Fruit fly (Drosophila melanogaster) whole organism, embryonic: ENCODE data around the gene Spase25.
A peak's percentile ranks its signal among the peaks of the same experiment; 100 is the strongest.

ENCODE experiments used
- B-H2 ChIP-seq: fragments of 200-800 bp; sonication (Bioruptor generic); optimal IDR thresholded peaks from 2 replicates; lab custom pipeline; 2018; ENCODE audit warnings: missing biosample characterization, mild to moderate bottlenecking, missing genetic modification characterization
- CG10209 ChIP-seq: fragments of 200-800 bp; sonication (Bioruptor generic); optimal IDR thresholded peaks from 3 replicates; lab custom pipeline; 2017; ENCODE audit warnings: missing biosample characterization, mild to moderate bottlenecking, missing genetic modification characterization, missing genetic modification reagents
- CG10565 ChIP-seq: fragments of 200-800 bp; sonication (Bioruptor generic); optimal IDR thresholded peaks from 3 replicates; lab custom pipeline; 2016; ENCODE audit warnings: missing biosample characterization, mild to moderate bottlenecking, missing genetic modification characterization
- CG12299 ChIP-seq: fragments of 200-800 bp; sonication (Bioruptor generic); optimal IDR thresholded peaks from 2 replicates; lab custom pipeline; 2018; ENCODE audit warnings: missing biosample characterization, mild to moderate bottlenecking, missing genetic modification characterization
- CG12769 ChIP-seq: fragments of 200-800 bp; sonication (Bioruptor generic); optimal IDR thresholded peaks from 2 replicates; lab custom pipeline; 2019; ENCODE audit warnings: missing biosample characterization, mild to moderate bottlenecking, missing genetic modification characterization, moderate library complexity
- CG13123 ChIP-seq: fragments of 200-800 bp; sonication (Bioruptor generic); optimal IDR thresholded peaks from 2 replicates; lab custom pipeline; 2016; ENCODE audit warnings: missing biosample characterization, missing genetic modification characterization
- CG16863 ChIP-seq: fragments of 200-800 bp; sonication (Bioruptor generic); optimal IDR thresholded peaks from 3 replicates; lab custom pipeline; 2016; ENCODE audit warnings: missing biosample characterization, missing genetic modification characterization
- CG18619 ChIP-seq: fragments of 200-800 bp; sonication (Bioruptor generic); optimal IDR thresholded peaks from 3 replicates; lab custom pipeline; 2017; ENCODE audit warnings: missing biosample characterization, mild to moderate bottlenecking, missing genetic modification characterization
- CG2712 ChIP-seq: fragments of 200-800 bp; optimal IDR thresholded peaks from 3 replicates; lab custom pipeline; 2019; ENCODE audit warnings: missing biosample characterization, mild to moderate bottlenecking, missing genetic modification characterization, moderate library complexity
- CG32772 ChIP-seq: fragments of 200-800 bp; sonication (Bioruptor generic); IDR thresholded peaks from 2 replicates; pipeline ENCODE4 v1.3.6; 2022; ENCODE audit warnings: missing biosample characterization, missing genetic modification characterization
- CG3281 ChIP-seq: fragments of 200-800 bp; sonication (Bioruptor generic); optimal IDR thresholded peaks from 3 replicates; lab custom pipeline; 2017; ENCODE audit warnings: missing biosample characterization, mild to moderate bottlenecking, missing genetic modification characterization
- CG33213 ChIP-seq: fragments of 200-800 bp; sonication (Bioruptor generic); optimal IDR thresholded peaks from 3 replicates; lab custom pipeline; 2016; ENCODE audit warnings: missing biosample characterization, missing genetic modification characterization
- CG3847 ChIP-seq: fragments of 200-800 bp; sonication (Bioruptor generic); IDR thresholded peaks from 2 replicates; pipeline ENCODE4 v1.3.6; 2022; ENCODE audit warnings: missing biosample characterization, missing genetic modification characterization
- CG42726 ChIP-seq: fragments of 200-800 bp; sonication (Bioruptor generic); IDR thresholded peaks from 2 replicates; pipeline ENCODE4 v1.3.6; 2022; ENCODE audit warnings: missing biosample characterization, missing genetic modification characterization; ENCODE audit not compliant: partially characterized antibody
- CG4424 ChIP-seq: fragments of 200-800 bp; sonication (Bioruptor generic); optimal IDR thresholded peaks from 3 replicates; lab custom pipeline; 2016; ENCODE audit warnings: missing biosample characterization, missing genetic modification characterization
- CG5245 ChIP-seq: fragments of 200-800 bp; sonication (Bioruptor generic); optimal IDR thresholded peaks from 3 replicates; lab custom pipeline; 2016; ENCODE audit warnings: missing biosample characterization, missing genetic modification characterization
- CG7357 ChIP-seq: fragments of 200-800 bp; sonication (Bioruptor generic); IDR thresholded peaks from 3 replicates; pipeline ENCODE4 v1.3.6; 2022; ENCODE audit warnings: missing biosample characterization, missing genetic modification characterization
- CG7987 ChIP-seq: fragments of 200-800 bp; sonication (Bioruptor generic); optimal IDR thresholded peaks from 2 replicates; lab custom pipeline; 2018; ENCODE audit warnings: missing biosample characterization, mild to moderate bottlenecking, missing genetic modification characterization, moderate library complexity
- CG8281 ChIP-seq: fragments of 200-800 bp; sonication (Bioruptor generic); optimal IDR thresholded peaks from 2 replicates; lab custom pipeline; 2018; ENCODE audit warnings: missing biosample characterization, mild to moderate bottlenecking, missing genetic modification characterization, moderate library complexity
- CG8924 ChIP-seq: fragments of 200-800 bp; optimal IDR thresholded peaks from 3 replicates; lab custom pipeline; 2019; ENCODE audit warnings: missing biosample characterization, mild to moderate bottlenecking, missing genetic modification characterization, moderate library complexity
- CG9437 ChIP-seq: fragments of 200-800 bp; sonication (Bioruptor generic); optimal IDR thresholded peaks from 2 replicates; lab custom pipeline; 2018; ENCODE audit warnings: missing biosample characterization, mild to moderate bottlenecking, missing genetic modification characterization
- Dad ChIP-seq: fragments of 200-800 bp; sonication (Bioruptor generic); optimal IDR thresholded peaks from 3 replicates; lab custom pipeline; 2016; ENCODE audit warnings: missing biosample characterization, missing genetic modification characterization
- Dll ChIP-seq: fragments of 200-800 bp; sonication (Bioruptor generic); IDR thresholded peaks from 4 replicates; pipeline ENCODE4 v1.3.6; 2022; ENCODE audit warnings: missing biosample characterization, missing genetic modification characterization; ENCODE audit not compliant: partially characterized antibody
- Ets65A ChIP-seq: fragments of 200-800 bp; sonication (Bioruptor generic); peaks from one replicate; lab custom pipeline; 2016; ENCODE audit warnings: missing biosample characterization, missing genetic modification characterization
- Fer1 ChIP-seq: fragments of 200-800 bp; sonication (Bioruptor generic); optimal IDR thresholded peaks from 2 replicates; lab custom pipeline; 2017; ENCODE audit warnings: missing biosample characterization, mild to moderate bottlenecking, missing genetic modification characterization
- HmgD ChIP-seq: fragments of 200-800 bp; sonication (Bioruptor generic); optimal IDR thresholded peaks from 3 replicates; lab custom pipeline; 2016; ENCODE audit warnings: missing biosample characterization, missing genetic modification characterization
- Hr3 ChIP-seq: fragments of 200-800 bp; sonication (Bioruptor generic); optimal IDR thresholded peaks from 3 replicates; lab custom pipeline; 2016; ENCODE audit warnings: missing biosample characterization, missing genetic modification characterization
- Jarid2 ChIP-seq: fragments of 200-800 bp; sonication (Bioruptor generic); optimal IDR thresholded peaks from 3 replicates; lab custom pipeline; 2017; ENCODE audit warnings: mild to moderate bottlenecking, missing biosample characterization, missing genetic modification reagents, missing genetic modification characterization
- Mad ChIP-seq: fragments of 200-800 bp; sonication (Bioruptor generic); optimal IDR thresholded peaks from 2 replicates; lab custom pipeline; 2016; ENCODE audit warnings: missing biosample characterization, missing genetic modification characterization
- Nf-YB ChIP-seq: fragments of 200-800 bp; sonication (Bioruptor generic); optimal IDR thresholded peaks from 3 replicates; lab custom pipeline; 2019; ENCODE audit warnings: missing biosample characterization, mild to moderate bottlenecking, missing genetic modification characterization, moderate library complexity
- Ravus ChIP-seq: fragments of 200-800 bp; sonication (Bioruptor generic); IDR thresholded peaks from 2 replicates; pipeline ENCODE4 v1.3.6; 2022; ENCODE audit warnings: missing biosample characterization, missing genetic modification characterization
- Rx ChIP-seq: fragments of 200-800 bp; sonication (Bioruptor generic); IDR thresholded peaks from 2 replicates; pipeline ENCODE4 v1.3.6; 2022; ENCODE audit warnings: missing biosample characterization, missing genetic modification characterization
- bab2 ChIP-seq: fragments of 200-800 bp; sonication (Bioruptor generic); optimal IDR thresholded peaks from 2 replicates; lab custom pipeline; 2016; ENCODE audit warnings: missing biosample characterization, missing genetic modification characterization
- br ChIP-seq: fragments of >200 bp; optimal IDR thresholded peaks from 2 replicates; lab custom pipeline; 2017
- btn ChIP-seq: fragments of 200-800 bp; sonication (Bioruptor generic); optimal IDR thresholded peaks from 2 replicates; lab custom pipeline; 2016; ENCODE audit warnings: missing biosample characterization, missing genetic modification characterization
- chn ChIP-seq: fragments of 200-800 bp; sonication (Bioruptor generic); optimal IDR thresholded peaks from 2 replicates; lab custom pipeline; 2016; ENCODE audit warnings: missing biosample characterization, missing genetic modification characterization
- ci ChIP-seq: fragments of 200-800 bp; sonication (Bioruptor generic); IDR thresholded peaks from 3 replicates; pipeline ENCODE4 v1.3.6; 2022; ENCODE audit warnings: missing biosample characterization, missing genetic modification characterization
- ems ChIP-seq: fragments of 200-800 bp; sonication (Bioruptor generic); optimal IDR thresholded peaks from 3 replicates; lab custom pipeline; 2016; ENCODE audit warnings: missing biosample characterization, missing genetic modification characterization
- esg ChIP-seq: fragments of 200-800 bp; sonication (Bioruptor generic); conservative IDR thresholded peaks from 2 replicates; pipeline ENCODE4 v1.3.6; 2022; ENCODE audit warnings: missing biosample characterization, missing genetic modification characterization
- gce ChIP-seq: fragments of 200-800 bp; sonication (Bioruptor generic); IDR thresholded peaks from 3 replicates; pipeline ENCODE4 v1.3.6; 2022; ENCODE audit warnings: missing biosample characterization, missing genetic modification characterization
- gem ChIP-seq: fragments of 200-800 bp; sonication (Bioruptor generic); optimal IDR thresholded peaks from 2 replicates; lab custom pipeline; 2019; ENCODE audit warnings: missing biosample characterization, mild to moderate bottlenecking, missing genetic modification characterization, moderate library complexity
- ind ChIP-seq: fragments of 200-800 bp; sonication (Bioruptor generic); optimal IDR thresholded peaks from 3 replicates; lab custom pipeline; 2016; ENCODE audit warnings: missing biosample characterization, missing genetic modification characterization
- jigr1 ChIP-seq: fragments of 200-800 bp; sonication (Bioruptor generic); IDR thresholded peaks from 3 replicates; pipeline ENCODE4 v1.3.6; 2022; ENCODE audit warnings: missing biosample characterization, missing genetic modification characterization
- ro ChIP-seq: fragments of 200-800 bp; sonication (Bioruptor generic); IDR thresholded peaks from 2 replicates; pipeline ENCODE4 v1.3.6; 2022; ENCODE audit warnings: missing biosample characterization, missing genetic modification characterization
- row ChIP-seq: fragments of 200-800 bp; sonication (Bioruptor generic); IDR thresholded peaks from 3 replicates; pipeline ENCODE4 v1.3.6; 2022; ENCODE audit warnings: missing biosample characterization, missing genetic modification characterization
- sens-2 ChIP-seq: fragments of 200-800 bp; sonication (Bioruptor generic); IDR thresholded peaks from 2 replicates; pipeline ENCODE4 v1.3.6; 2022; ENCODE audit warnings: missing biosample characterization, missing genetic modification characterization
- seq ChIP-seq: fragments of 200-800 bp; sonication (Bioruptor generic); IDR thresholded peaks from 2 replicates; pipeline ENCODE4 v1.3.6; 2022; ENCODE audit warnings: missing biosample characterization, missing genetic modification characterization
- sim ChIP-seq: fragments of 200-800 bp; sonication (Bioruptor generic); IDR thresholded peaks from 2 replicates; pipeline ENCODE4 v1.3.6; 2022; ENCODE audit warnings: missing biosample characterization, missing genetic modification characterization
- sima ChIP-seq: fragments of 200-800 bp; sonication (Bioruptor generic); optimal IDR thresholded peaks from 2 replicates; lab custom pipeline; 2016; ENCODE audit warnings: missing biosample characterization, missing genetic modification characterization
- sna ChIP-seq: fragments of 200-800 bp; sonication (Bioruptor generic); IDR thresholded peaks from 2 replicates; pipeline ENCODE4 v1.3.6; 2022; ENCODE audit warnings: missing biosample characterization, missing genetic modification characterization; ENCODE audit not compliant: partially characterized antibody
- tin ChIP-seq: fragments of 200-800 bp; sonication (Bioruptor generic); optimal IDR thresholded peaks from 3 replicates; lab custom pipeline; 2016; ENCODE audit warnings: missing biosample characterization, missing genetic modification characterization
- zfh1 ChIP-seq: fragments of 200-800 bp; sonication (Bioruptor generic); IDR thresholded peaks from 3 replicates; pipeline ENCODE4 v1.3.6; 2022; ENCODE audit warnings: missing biosample characterization, missing genetic modification characterization

Spase25 gene

DNA sequence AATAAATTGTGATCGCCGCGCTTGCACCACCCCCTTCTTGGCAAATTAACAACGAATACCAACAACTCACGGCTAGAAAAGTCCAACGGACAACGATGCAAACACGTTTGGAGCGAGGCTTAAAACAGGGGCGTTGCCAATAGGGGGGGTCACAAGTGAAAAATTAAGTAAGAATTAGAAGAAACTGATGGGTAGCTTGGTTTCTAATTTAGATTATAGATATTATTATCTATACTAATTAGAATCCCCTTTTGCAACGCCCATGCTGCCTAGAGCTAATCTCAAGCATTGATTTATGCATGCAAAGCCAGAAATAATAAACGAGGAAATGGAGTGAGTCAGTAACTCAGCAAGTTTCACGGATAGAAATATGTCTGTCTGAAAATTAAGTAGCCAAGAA, 33.4 kb downstream of the Spase25 start (continued):
- TF ChIP-seq CG12769 (peak; percentile 81), jigr1 (0 out of 3 replicates have a peak, but pooled peaks have one; percentile 23), br (no peak), CG42726 (GFP tag; lab: Robert Waterston, UW) (no peak), bab2 (peak; percentile 40), CG33213 (no peak), CG7987 (GFP tag; lab: Kevin White, UChicago) (peak; percentile 43), CG10209 (GFP tag; lab: Kevin White, UChicago) (peak; percentile 60), CG2712 (tag; lab: Kevin White, UChicago) (peak; percentile 67), CG4424 (peak; percentile 64), B-H2 (GFP tag; lab: Kevin White, UChicago) (no peak), gce (peak; percentile 73; the same call in 1 of the 3 replicates), Ravus (GFP tag; lab: Robert Waterston, UW) (peak; percentile 40; the same call in 1 of the 2 replicates), CG18619 (GFP tag; lab: Kevin White, UChicago) (peak; percentile 67), Nf-YB (GFP tag; lab: Kevin White, UChicago) (peak; percentile 1), CG16863 (GFP tag; lab: Kevin White, UChicago) (peak; percentile 10), btn (GFP tag; lab: Kevin White, UChicago) (no peak), Dll (GFP tag; lab: Robert Waterston, UW) (no peak), sima (no peak), zfh1 (peak; percentile 70; the same call in 2 of the 3 replicates), CG9437 (GFP tag; lab: Kevin White, UChicago) (peak; percentile 19), sna (no peak), ci (peak; percentile 88), esg (GFP tag; lab: Robert Waterston, UW) (peak; percentile 79), CG3281 (GFP tag; lab: Kevin White, UChicago) (peak; percentile 74), HmgD (GFP tag; lab: Kevin White, UChicago) (no peak), CG7357 (peak; percentile 66), ind (GFP tag; lab: Kevin White, UChicago) (peak; percentile 70), CG5245 (GFP tag; lab: Kevin White, UChicago) (peak; percentile 52), sim (0 out of 2 replicates have a peak, but pooled peaks have one; percentile 45), CG3847 (GFP tag; lab: Robert Waterston, UW) (peak; percentile 80), Jarid2 (GFP tag; lab: Kevin White, UChicago) (peak; percentile 23), Ets65A (peak; percentile 34), tin (GFP tag; lab: Kevin White, UChicago) (peak; percentile 65), CG8281 (tag; lab: Kevin White, UChicago) (peak; percentile 33), CG10565 (GFP tag; lab: Kevin White, UChicago) (no peak), row (GFP tag; lab: Robert Waterston, UW) (peak; percentile 84), seq (GFP tag; lab: Robert Waterston, UW) (peak; percentile 49; the same call in 1 of the 2 replicates), Mad (GFP tag; lab: Kevin White, UChicago) (peak; percentile 56), Hr3 (GFP tag; lab: Kevin White, UChicago) (peak; percentile 58), chn (GFP tag; lab: Kevin White, UChicago) (peak; percentile 38), CG32772 (GFP tag; lab: Robert Waterston, UW) (peak; percentile 76), Fer1 (peak; percentile 79), CG12299 (tag; lab: Kevin White, UChicago) (peak; percentile 32), gem (tag; lab: Kevin White, UChicago) (peak; percentile 82), Rx (peak; percentile 73), sens-2 (GFP tag; lab: Robert Waterston, UW) (peak; percentile 74; the same call in 1 of the 2 replicates), ems (GFP tag; lab: Kevin White, UChicago) (peak; percentile 58), ro (GFP tag; lab: Robert Waterston, UW) (peak; percentile 23; the same call in 1 of the 2 replicates), Dad (GFP tag; lab: Kevin White, UChicago) (peak; percentile 55), CG13123 (peak; percentile 5), CG8924 (tag; lab: Kevin White, UChicago) (peak; percentile 73)
